Worm (Caenorhabditis elegans): Measurements from ENCODE around the gene K09A9.6.

ce11 chrX:15552024-15552769 lies 24.8 kb upstream of the K09A9.6 start:
- TF ChIP-seq nhr-76 (tag; optimal IDR thresholded peaks at IDR 0.05) (no peak), nhr-28 (tag; optimal IDR thresholded peaks at IDR 0.05) (no peak), ceh-16 (tag; optimal IDR thresholded peaks at IDR 0.05) (no peak), tbx-2 (tag; optimal IDR thresholded peaks at IDR 0.05) (no peak), jun-1 (tag; optimal IDR thresholded peaks at IDR 0.05) (no peak), fkh-10 (GFP tag; optimal IDR thresholded peaks at IDR 0.05) (no peak), lsy-12 (tag; optimal IDR thresholded peaks at IDR 0.05) (no peak), nhr-77 (tag; optimal IDR thresholded peaks at IDR 0.05) (no peak)

All from whole organism, L3 larva.